Fruit fly (Drosophila melanogaster) whole organism, adult: Measurements from ENCODE around the gene ZIPIC.

ENCODE experiments used
- CG11617 ChIP-seq: fragments of 200-800 bp; sonication (Bioruptor generic); optimal IDR thresholded peaks from 2 replicates; lab custom pipeline; 2017; ENCODE audit warnings: mild to moderate bottlenecking, missing biosample characterization, missing genetic modification reagents, missing genetic modification characterization
- CG12768 ChIP-seq: fragments of 200-800 bp; sonication (Bioruptor generic); optimal IDR thresholded peaks from 2 replicates; lab custom pipeline; 2017; ENCODE audit warnings: missing biosample characterization, missing genetic modification characterization, mild to moderate bottlenecking, moderate library complexity, missing genetic modification reagents
- CG14711 ChIP-seq: fragments of 200-800 bp; sonication (Bioruptor generic); optimal IDR thresholded peaks from 2 replicates; lab custom pipeline; 2018; ENCODE audit warnings: missing biosample characterization, mild to moderate bottlenecking, missing genetic modification characterization, moderate library complexity
- CG1620 ChIP-seq: fragments of 200-800 bp; sonication (Bioruptor generic); optimal IDR thresholded peaks from 2 replicates; lab custom pipeline; 2016; ENCODE audit warnings: missing biosample characterization, missing genetic modification characterization
- CG33017 ChIP-seq: fragments of 200-800 bp; sonication (Bioruptor generic); optimal IDR thresholded peaks from 2 replicates; lab custom pipeline; 2018; ENCODE audit warnings: missing biosample characterization, mild to moderate bottlenecking, missing genetic modification characterization, moderate library complexity
- CG5204 ChIP-seq: fragments of 200-800 bp; sonication (Bioruptor generic); optimal IDR thresholded peaks from 2 replicates; lab custom pipeline; 2016; ENCODE audit warnings: missing biosample characterization, missing genetic modification characterization
- CG7045 ChIP-seq: fragments of 200-800 bp; sonication (Bioruptor generic); optimal IDR thresholded peaks from 2 replicates; lab custom pipeline; 2017; ENCODE audit warnings: missing biosample characterization, mild to moderate bottlenecking, missing genetic modification characterization
- CG7101 ChIP-seq: fragments of 200-800 bp; sonication (Bioruptor generic); optimal IDR thresholded peaks from 2 replicates; lab custom pipeline; 2018; ENCODE audit warnings: missing biosample characterization, mild to moderate bottlenecking, missing genetic modification characterization, moderate library complexity
- Clk ChIP-seq: fragments of 200-800 bp; sonication (Bioruptor generic); optimal IDR thresholded peaks from 2 replicates; lab custom pipeline; 2017; ENCODE audit warnings: missing biosample characterization, missing genetic modification characterization
- Crg-1 ChIP-seq: fragments of 200-800 bp; sonication (Bioruptor generic); optimal IDR thresholded peaks from 2 replicates; lab custom pipeline; 2016; ENCODE audit warnings: missing biosample characterization, missing genetic modification characterization
- Hr96 ChIP-seq: fragments of 200-800 bp; sonication (Bioruptor generic); optimal IDR thresholded peaks from 2 replicates; lab custom pipeline; 2016; ENCODE audit warnings: missing biosample characterization, missing genetic modification characterization
- Mnt ChIP-seq: fragments of 200-800 bp; sonication (Bioruptor generic); optimal IDR thresholded peaks from 2 replicates; lab custom pipeline; 2016; ENCODE audit warnings: missing biosample characterization, mild to moderate bottlenecking, missing genetic modification characterization
- bab1 ChIP-seq: fragments of 200-800 bp; sonication (Bioruptor generic); optimal IDR thresholded peaks from 3 replicates; lab custom pipeline; 2019; ENCODE audit warnings: missing biosample characterization, mild to moderate bottlenecking, missing genetic modification characterization, moderate library complexity
- cic ChIP-seq: fragments of 200-800 bp; sonication (Bioruptor generic); optimal IDR thresholded peaks from 2 replicates; lab custom pipeline; 2017; ENCODE audit warnings: missing biosample characterization, mild to moderate bottlenecking, missing genetic modification characterization, moderate library complexity
- cnc ChIP-seq, 2 experiments: fragments of >200 bp; optimal IDR thresholded peaks; 2 replicates each; lab custom pipeline; 2017
- kay ChIP-seq: fragments of 200-800 bp; sonication (Bioruptor generic); peaks from one replicate; lab custom pipeline; 2016; ENCODE audit warnings: missing biosample characterization, missing genetic modification characterization, borderline replicate concordance
- ovo ChIP-seq: fragments of 200-800 bp; sonication (Bioruptor generic); optimal IDR thresholded peaks from 2 replicates; lab custom pipeline; 2016; ENCODE audit warnings: missing biosample characterization, missing genetic modification characterization
- pad ChIP-seq: fragments of 200-800 bp; sonication (Bioruptor generic); optimal IDR thresholded peaks from 3 replicates; lab custom pipeline; 2017; ENCODE audit warnings: missing biosample characterization, missing genetic modification characterization, mild to moderate bottlenecking, moderate library complexity, missing genetic modification reagents
- tj ChIP-seq: fragments of 200-800 bp; sonication (Bioruptor generic); optimal IDR thresholded peaks from 3 replicates; lab custom pipeline; 2017; ENCODE audit warnings: missing biosample characterization, mild to moderate bottlenecking, missing genetic modification characterization, moderate library complexity
- toe ChIP-seq: fragments of 200-800 bp; sonication (Bioruptor generic); optimal IDR thresholded peaks from 2 replicates; lab custom pipeline; 2016; ENCODE audit warnings: missing biosample characterization, missing genetic modification characterization

Gene ZIPIC

DNA sequence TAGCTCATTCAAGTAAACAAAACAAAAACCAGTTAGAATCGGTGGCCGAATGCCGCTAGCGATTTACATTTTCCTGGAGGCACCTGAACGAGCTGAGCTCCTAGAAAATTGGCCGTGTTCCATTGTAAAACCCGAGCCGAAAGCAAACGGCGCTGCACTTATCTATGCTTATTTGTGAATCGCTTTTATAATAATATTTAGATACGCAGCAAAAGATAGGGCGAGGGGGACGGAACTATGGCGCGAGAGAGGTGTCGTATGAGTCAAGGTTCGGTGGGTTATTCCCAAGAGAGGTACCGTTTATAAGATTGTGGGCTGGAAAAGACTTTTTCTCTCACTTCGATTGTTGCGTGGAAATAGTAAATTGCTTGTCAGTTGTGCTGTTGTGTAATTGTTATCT is 27.0 kb upstream of the ZIPIC start:
- TF ChIP-seq tj (GFP tag; lab: Kevin White, UChicago) (no peak), ovo (GFP tag; lab: Kevin White, UChicago) (no peak), CG1620 (GFP tag; lab: Kevin White, UChicago) (no peak), CG14711 (tag; lab: Kevin White, UChicago) (no peak), Crg-1 (GFP tag; lab: Kevin White, UChicago) (no peak)

dm6 chr3R:30062543-30062942 is 25.9 kb upstream of the ZIPIC start:
- TF ChIP-seq CG11617 (no peak), CG33017 (no peak), CG1620 (GFP tag; lab: Kevin White, UChicago) (no peak), CG7101 (no peak), pad (no peak), tj (GFP tag; lab: Kevin White, UChicago) (no peak), CG14711 (tag; lab: Kevin White, UChicago) (no peak), bab1 (no peak), kay (GFP tag; lab: Kevin White, UChicago) (no peak), Mnt (GFP tag; lab: Kevin White, UChicago) (no peak)

DNA sequence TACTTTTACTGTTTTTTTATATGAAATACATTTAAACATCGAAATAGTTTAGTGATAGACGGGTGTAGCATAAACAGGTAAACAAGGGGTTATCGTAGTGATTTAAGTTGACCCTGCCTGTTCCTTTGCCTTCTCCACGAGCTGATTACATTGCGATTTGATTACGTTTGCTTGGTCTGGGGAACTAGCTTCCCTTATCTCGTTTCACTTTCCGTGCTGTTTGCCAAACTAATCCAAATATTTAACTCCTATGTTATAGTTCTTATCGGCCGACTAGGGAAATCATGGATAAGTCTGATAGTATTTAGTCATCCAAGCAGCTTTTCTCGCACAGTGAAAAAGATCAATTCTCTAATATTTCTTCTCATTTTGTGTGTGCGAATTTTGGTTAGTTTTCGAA is 25.3 kb upstream of the ZIPIC start:
- TF ChIP-seq CG7045 (GFP tag; lab: Kevin White, UChicago) (peak; percentile 30), CG7101 (no peak), Mnt (GFP tag; lab: Kevin White, UChicago) (no peak), kay (GFP tag; lab: Kevin White, UChicago) (peak; percentile 48), cic (GFP tag; lab: Kevin White, UChicago) (peak; percentile 35)

- TF ChIP-seq tj (GFP tag; lab: Kevin White, UChicago): no peak
- peak; percentile 56 for TF ChIP-seq CG7101
- peak; percentile 15 for TF ChIP-seq Mnt (GFP tag; lab: Kevin White, UChicago)
- TF ChIP-seq Crg-1 (GFP tag; lab: Kevin White, UChicago): no peak
- TF ChIP-seq CG11617: no peak
- TF ChIP-seq CG1620 (GFP tag; lab: Kevin White, UChicago): no peak
- TF ChIP-seq kay (GFP tag; lab: Kevin White, UChicago): no peak
- no peak for TF ChIP-seq bab1
- TF ChIP-seq toe (GFP tag; lab: Kevin White, UChicago): no peak
- TF ChIP-seq CG7045 (GFP tag; lab: Kevin White, UChicago): no peak
- peak; percentile 48 for TF ChIP-seq CG14711 (tag; lab: Kevin White, UChicago)
- peak; percentile 38 for TF ChIP-seq CG33017
- no peak for TF ChIP-seq pad
- no peak for TF ChIP-seq Clk (GFP tag; lab: Kevin White, UChicago)
- TF ChIP-seq cnc (optimal IDR thresholded peaks at IDR 0.05; lab: Kevin White, UChicago): no peak
- TF ChIP-seq CG12768: peak; percentile 26
- TF ChIP-seq cic (GFP tag; lab: Kevin White, UChicago): no peak
- no peak for TF ChIP-seq ovo (GFP tag; lab: Kevin White, UChicago)
Measured at dm6 chr3R:30061154-30061482, 24.4 kb upstream of the ZIPIC start.

- TF ChIP-seq kay (GFP tag; lab: Kevin White, UChicago) (no peak), bab1 (no peak), Mnt (GFP tag; lab: Kevin White, UChicago) (no peak), CG7101 (no peak), pad (no peak), CG33017 (no peak), Hr96 (no peak), Crg-1 (GFP tag; lab: Kevin White, UChicago) (no peak)
Measured at dm6 chr3R:30060451-30061153, 23.9 kb upstream of the ZIPIC start.

dm6 chr3R:30059944-30060343 is 23.3 kb upstream of the ZIPIC start:
- no peak for TF ChIP-seq CG14711 (tag; lab: Kevin White, UChicago)
- no peak for TF ChIP-seq Crg-1 (GFP tag; lab: Kevin White, UChicago)
- TF ChIP-seq pad: no peak
- TF ChIP-seq CG5204 (GFP tag; lab: Kevin White, UChicago): no peak
- no peak for TF ChIP-seq bab1
- TF ChIP-seq toe (GFP tag; lab: Kevin White, UChicago): no peak
- TF ChIP-seq CG7101: no peak
- no peak for TF ChIP-seq kay (GFP tag; lab: Kevin White, UChicago)
- TF ChIP-seq Clk (GFP tag; lab: Kevin White, UChicago): no peak
- no peak for TF ChIP-seq ovo (GFP tag; lab: Kevin White, UChicago)
- no peak for TF ChIP-seq CG12768
- no peak for TF ChIP-seq CG1620 (GFP tag; lab: Kevin White, UChicago)
- TF ChIP-seq CG7045 (GFP tag; lab: Kevin White, UChicago): no peak
- TF ChIP-seq CG11617: no peak
- TF ChIP-seq cnc (optimal IDR thresholded peaks at IDR 0.05; lab: Kevin White, UChicago): no peak
- TF ChIP-seq cic (GFP tag; lab: Kevin White, UChicago): no peak
- TF ChIP-seq tj (GFP tag; lab: Kevin White, UChicago): no peak
- no peak for TF ChIP-seq CG33017
- TF ChIP-seq Mnt (GFP tag; lab: Kevin White, UChicago): no peak
